1 fruit fly cellular context compared by ENCODE assay signal in the genomic region with DNA sequence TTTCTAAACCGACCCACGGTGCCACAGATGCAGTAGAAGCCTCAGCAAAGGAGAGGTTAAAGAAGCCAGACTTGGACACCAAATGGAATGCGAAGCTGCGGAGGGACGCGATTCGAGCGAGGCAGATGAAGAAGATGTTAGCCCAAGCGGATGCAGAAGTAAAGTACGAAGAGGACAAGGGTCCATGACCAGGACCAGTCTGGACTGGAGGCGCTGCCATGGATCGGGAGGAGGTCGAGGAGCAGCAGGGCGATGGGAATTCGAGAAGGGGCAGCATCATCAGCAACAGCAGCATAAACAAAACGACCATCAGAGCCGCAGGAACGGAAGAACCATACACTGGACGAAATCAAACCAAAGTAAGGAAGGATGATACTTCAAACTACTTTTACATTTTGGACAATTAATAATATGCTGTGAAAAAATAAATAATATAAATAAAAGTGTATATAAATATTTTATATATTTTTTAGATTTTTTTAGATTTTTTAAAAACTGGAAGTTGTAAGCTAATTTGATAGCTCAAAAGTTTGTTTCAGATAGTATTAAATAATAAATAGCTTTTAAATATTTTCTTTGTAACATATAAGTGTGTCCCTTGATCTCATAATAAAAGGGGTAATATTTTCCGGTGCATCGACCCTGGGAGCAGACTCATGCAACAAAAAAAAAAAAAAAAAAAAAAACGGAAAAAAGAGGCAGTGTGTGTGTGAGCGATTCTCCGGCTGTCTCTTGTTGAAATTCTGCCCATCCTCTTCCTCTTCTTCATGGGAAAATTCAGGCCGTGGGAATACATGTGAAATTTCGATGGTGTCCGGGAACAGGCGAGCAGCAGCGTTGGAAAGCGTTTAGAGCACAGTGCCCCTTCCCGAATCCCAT.
TF ChIP-seq lines count a peak whose summit lies in the region.

No protein-coding gene starts in this region.

TF ChIP-seq in whole organism, embryonic, 481 proteins besides CTCF, POLR2A, EP300 and RAD21 (continued from another document):
- peak; percentile 29 for TF ChIP-seq Oli (tag; optimal IDR thresholded peaks at IDR 0.05; lab: Kevin White, UChicago)
- no peak for TF ChIP-seq CG31365 (tag; optimal IDR thresholded peaks at IDR 0.05; lab: Kevin White, UChicago)
- no peak for TF ChIP-seq CG1792 (GFP tag; optimal IDR thresholded peaks at IDR 0.05; lab: Kevin White, UChicago)
- no peak for TF ChIP-seq Hr51 (GFP tag; optimal IDR thresholded peaks at IDR 0.05; lab: Kevin White, UChicago)
- TF ChIP-seq Sox100B (GFP tag; optimal IDR thresholded peaks at IDR 0.05; lab: Kevin White, UChicago) = peak; percentile 3
- no peak for TF ChIP-seq kay (GFP tag; optimal IDR thresholded peaks at IDR 0.05; lab: Kevin White, UChicago)
- no peak for TF ChIP-seq mam (GFP tag; optimal IDR thresholded peaks at IDR 0.05; lab: Kevin White, UChicago)
- TF ChIP-seq Asciz (GFP tag; optimal IDR thresholded peaks at IDR 0.05; lab: Kevin White, UChicago) = no peak
- no peak for TF ChIP-seq zen2 (GFP tag; IDR thresholded peaks at IDR 0.05; lab: Robert Waterston, UW; ENCODE audit: partially characterized antibody)
- no peak for TF ChIP-seq CG7745 (tag; optimal IDR thresholded peaks at IDR 0.05; lab: Kevin White, UChicago)
- TF ChIP-seq GATAe (GFP tag; conservative IDR thresholded peaks at IDR 0.05; lab: Robert Waterston, UW) = no peak
- TF ChIP-seq Spps (tag; optimal IDR thresholded peaks at IDR 0.05; lab: Kevin White, UChicago) = peak; percentile 2
- TF ChIP-seq lola (GFP tag; optimal IDR thresholded peaks at IDR 0.05; lab: Kevin White, UChicago) = peak in 1 of 3 experiments; percentile 68
- TF ChIP-seq caup (GFP tag; optimal IDR thresholded peaks at IDR 0.05; lab: Kevin White, UChicago; ENCODE audit: severe bottlenecking) = no peak
- TF ChIP-seq gro (GFP tag; optimal IDR thresholded peaks at IDR 0.05; lab: Kevin White, UChicago) = no peak
- no peak for TF ChIP-seq ap (GFP tag; IDR thresholded peaks at IDR 0.05; lab: Robert Waterston, UW)
- TF ChIP-seq MESR4 (GFP tag; optimal IDR thresholded peaks at IDR 0.05; lab: Kevin White, UChicago) = no peak
- TF ChIP-seq CG17361 (GFP tag; IDR thresholded peaks at IDR 0.05; lab: Robert Waterston, UW) = peak; percentile 70
- no peak for TF ChIP-seq CG14860 (GFP tag; IDR thresholded peaks at IDR 0.05; lab: Robert Waterston, UW; ENCODE audit: partially characterized antibody)
- TF ChIP-seq abd-A (tag; optimal IDR thresholded peaks at IDR 0.05; lab: Kevin White, UChicago) = no peak
- no peak for TF ChIP-seq run (tag; optimal IDR thresholded peaks at IDR 0.05; lab: Kevin White, UChicago)
- TF ChIP-seq Trl (optimal IDR thresholded peaks at IDR 0.05; lab: Kevin White, UChicago) = no peak
- TF ChIP-seq Trl (GFP tag; optimal IDR thresholded peaks at IDR 0.05; lab: Kevin White, UChicago) = no peak
- TF ChIP-seq BtbVII (GFP tag; optimal IDR thresholded peaks at IDR 0.05; lab: Kevin White, UChicago) = no peak
- TF ChIP-seq CG10147 (GFP tag; optimal IDR thresholded peaks at IDR 0.05; lab: Kevin White, UChicago) = no peak
- TF ChIP-seq CG2116 (GFP tag; optimal IDR thresholded peaks at IDR 0.05; lab: Kevin White, UChicago) = no peak
- TF ChIP-seq CG1602 (GFP tag; optimal IDR thresholded peaks at IDR 0.05; lab: Kevin White, UChicago) = no peak
- no peak for TF ChIP-seq sob (GFP tag; IDR thresholded peaks at IDR 0.05; lab: Robert Waterston, UW)
- no peak for TF ChIP-seq pnt (GFP tag; optimal IDR thresholded peaks at IDR 0.05; lab: Kevin White, UChicago)
- TF ChIP-seq CG7839 (tag; optimal IDR thresholded peaks at IDR 0.05; lab: Kevin White, UChicago) = peak; percentile 46
- TF ChIP-seq CG17802 (tag; optimal IDR thresholded peaks at IDR 0.05; lab: Kevin White, UChicago) = no peak
- TF ChIP-seq dmrt99B (tag; optimal IDR thresholded peaks at IDR 0.05; lab: Kevin White, UChicago) = peak; percentile 8
- TF ChIP-seq mld (GFP tag; IDR thresholded peaks at IDR 0.05; lab: Robert Waterston, UW; ENCODE audit: partially characterized antibody) = no peak
- TF ChIP-seq hth (optimal IDR thresholded peaks at IDR 0.05; lab: Kevin White, UChicago) = no peak
- TF ChIP-seq nmo (GFP tag; optimal IDR thresholded peaks at IDR 0.05; lab: Kevin White, UChicago) = peak; percentile 48
- no peak for TF ChIP-seq Abd-B (GFP tag; optimal IDR thresholded peaks at IDR 0.05; lab: Kevin White, UChicago)
- no peak for TF ChIP-seq sug (tag; optimal IDR thresholded peaks at IDR 0.05; lab: Kevin White, UChicago)
- peak; percentile 15 for TF ChIP-seq CG10209 (GFP tag; optimal IDR thresholded peaks at IDR 0.05; lab: Kevin White, UChicago)
- TF ChIP-seq nau (GFP tag; optimal IDR thresholded peaks at IDR 0.05; lab: Kevin White, UChicago) = no peak
- TF ChIP-seq B-H2 (GFP tag; optimal IDR thresholded peaks at IDR 0.05; lab: Kevin White, UChicago) = no peak
- TF ChIP-seq exex (tag; optimal IDR thresholded peaks at IDR 0.05; lab: Kevin White, UChicago) = no peak
- 0 out of 3 replicates have a peak, but pooled peaks have one; percentile 38 for TF ChIP-seq zfh1 (GFP tag; IDR thresholded peaks at IDR 0.05; lab: Robert Waterston, UW)
- TF ChIP-seq sd (tag; optimal IDR thresholded peaks at IDR 0.05; lab: Kevin White, UChicago) = no peak
- TF ChIP-seq Kr (GFP tag; optimal IDR thresholded peaks at IDR 0.05; lab: Kevin White, UChicago) = no peak
- no peak for TF ChIP-seq CG9215 (GFP tag; IDR thresholded peaks at IDR 0.05; lab: Robert Waterston, UW)
- TF ChIP-seq CG10979 (tag; optimal IDR thresholded peaks at IDR 0.05; lab: Kevin White, UChicago) = peak; percentile 70
- no peak for TF ChIP-seq lmd (GFP tag; IDR thresholded peaks at IDR 0.05; lab: Robert Waterston, UW)
- TF ChIP-seq Atf3 (GFP tag; optimal IDR thresholded peaks at IDR 0.05; lab: Kevin White, UChicago) = no peak
- no peak for TF ChIP-seq Ada2b (GFP tag; IDR thresholded peaks at IDR 0.05; lab: Robert Waterston, UW)
- peak; percentile 21 for TF ChIP-seq CG7556 (GFP tag; optimal IDR thresholded peaks at IDR 0.05; lab: Kevin White, UChicago)
- peak; percentile 48 for TF ChIP-seq CG10267 (tag; optimal IDR thresholded peaks at IDR 0.05; lab: Kevin White, UChicago)
- TF ChIP-seq Dad (GFP tag; optimal IDR thresholded peaks at IDR 0.05; lab: Kevin White, UChicago) = no peak
- TF ChIP-seq Pdp1 (GFP tag; optimal IDR thresholded peaks at IDR 0.05; lab: Kevin White, UChicago) = no peak
- TF ChIP-seq tx (GFP tag; optimal IDR thresholded peaks at IDR 0.05; lab: Kevin White, UChicago) = no peak
- TF ChIP-seq h (optimal IDR thresholded peaks at IDR 0.05; lab: Kevin White, UChicago) = peak; percentile 51
- no peak for TF ChIP-seq vnd (GFP tag; IDR thresholded peaks at IDR 0.05; lab: Robert Waterston, UW; ENCODE audit: partially characterized antibody)
- no peak for TF ChIP-seq CG7372 (GFP tag; IDR thresholded peaks at IDR 0.05; lab: Robert Waterston, UW)
- TF ChIP-seq fu2 (GFP tag; optimal IDR thresholded peaks at IDR 0.05; lab: Kevin White, UChicago) = no peak
- no peak for TF ChIP-seq inv (GFP tag; IDR thresholded peaks at IDR 0.05; lab: Robert Waterston, UW; ENCODE audit: partially characterized antibody)
- TF ChIP-seq CG18011 (GFP tag; optimal IDR thresholded peaks at IDR 0.05; lab: Kevin White, UChicago) = no peak
- no peak for TF ChIP-seq usp (GFP tag; optimal IDR thresholded peaks at IDR 0.05; lab: Kevin White, UChicago)
- no peak for TF ChIP-seq Hmx (GFP tag; optimal IDR thresholded peaks at IDR 0.05; lab: Kevin White, UChicago)
- TF ChIP-seq CG3838 (GFP tag; optimal IDR thresholded peaks at IDR 0.05; lab: Kevin White, UChicago) = no peak
- no peak for TF ChIP-seq CG1647 (GFP tag; optimal IDR thresholded peaks at IDR 0.05; lab: Kevin White, UChicago)
- no peak for TF ChIP-seq Vsx1 (GFP tag; optimal IDR thresholded peaks at IDR 0.05; lab: Kevin White, UChicago)
- TF ChIP-seq phol (tag; optimal IDR thresholded peaks at IDR 0.05; lab: Kevin White, UChicago) = peak; percentile 57
- TF ChIP-seq CHES-1-like (GFP tag; optimal IDR thresholded peaks at IDR 0.05; lab: Kevin White, UChicago) = no peak
- TF ChIP-seq luna (GFP tag; optimal IDR thresholded peaks at IDR 0.05; lab: Kevin White, UChicago) = no peak
- TF ChIP-seq br (optimal IDR thresholded peaks at IDR 0.05; lab: Kevin White, UChicago) = no peak
- TF ChIP-seq CG13775 (GFP tag; optimal IDR thresholded peaks at IDR 0.05; lab: Kevin White, UChicago) = peak; percentile 41
- TF ChIP-seq disco-r (GFP tag; optimal IDR thresholded peaks at IDR 0.05; lab: Kevin White, UChicago) = no peak
- TF ChIP-seq Aef1 (GFP tag; IDR thresholded peaks at IDR 0.05; lab: Robert Waterston, UW) = 0 out of 3 replicates have a peak, but pooled peaks have one; percentile 12
- TF ChIP-seq CG16815 (GFP tag; optimal IDR thresholded peaks at IDR 0.05; lab: Kevin White, UChicago) = peak; percentile 7
- TF ChIP-seq fru (optimal IDR thresholded peaks at IDR 0.05; lab: Kevin White, UChicago) = no peak
- no peak for TF ChIP-seq CG4404 (GFP tag; IDR thresholded peaks at IDR 0.05; lab: Robert Waterston, UW)
- TF ChIP-seq grn (GFP tag; optimal IDR thresholded peaks at IDR 0.05; lab: Kevin White, UChicago) = no peak
- no peak for TF ChIP-seq vfl (GFP tag; optimal IDR thresholded peaks at IDR 0.05; lab: Kevin White, UChicago)
- no peak for TF ChIP-seq CG14050 (GFP tag; IDR thresholded peaks at IDR 0.05; lab: Robert Waterston, UW)
- peak; percentile 80 for TF ChIP-seq CG18262 (tag; optimal IDR thresholded peaks at IDR 0.05; lab: Kevin White, UChicago)
- peak; percentile 64 for TF ChIP-seq CG14710 (tag; optimal IDR thresholded peaks at IDR 0.05; lab: Kevin White, UChicago)
